Worm (Caenorhabditis elegans) whole organism, mixed stage, embryonic: Measurements from ENCODE around the gene F19G12.9.

Experiments used
- M03D4.4 ChIP-seq: sonication (generic microtip); optimal IDR thresholded peaks from 2 replicates; lab custom pipeline; 2017; ENCODE audit warnings: mild to moderate bottlenecking, missing genetic modification characterization, missing compliant biosample characterization
- bed-3 ChIP-seq: fragments of 200-800 bp; sonication (Bioruptor generic); optimal IDR thresholded peaks from 3 replicates; lab custom pipeline; 2018; ENCODE audit warnings: mild to moderate bottlenecking, missing genetic modification characterization, moderate library complexity, missing compliant biosample characterization
- blmp-1 ChIP-seq: fragments of 150-350 bp; optimal IDR thresholded peaks from 2 replicates; lab custom pipeline; 2014; ENCODE audit warnings: missing biosample characterization, missing genetic modification characterization
- ceh-39 ChIP-seq: fragments of 150-350 bp; optimal IDR thresholded peaks from 2 replicates; lab custom pipeline; 2014; ENCODE audit warnings: missing biosample characterization, missing genetic modification characterization
- ceh-43 ChIP-seq: fragments of 200-800 bp; sonication (Bioruptor generic); optimal IDR thresholded peaks from 2 replicates; lab custom pipeline; 2018; ENCODE audit warnings: mild to moderate bottlenecking, missing genetic modification characterization, moderate library complexity, missing compliant biosample characterization
- ceh-83 ChIP-seq: fragments of 200-800 bp; sonication (Bioruptor generic); optimal IDR thresholded peaks from 2 replicates; lab custom pipeline; 2018; ENCODE audit warnings: mild to moderate bottlenecking, missing genetic modification characterization, missing compliant biosample characterization
- ces-1 ChIP-seq: fragments of 150-350 bp; optimal IDR thresholded peaks from 2 replicates; lab custom pipeline; 2014; ENCODE audit warnings: missing biosample characterization, missing genetic modification reagents, missing genetic modification characterization
- cnd-1 ChIP-seq: fragments of 200-800 bp; sonication (Bioruptor generic); optimal IDR thresholded peaks from 2 replicates; lab custom pipeline; 2018; ENCODE audit warnings: mild to moderate bottlenecking, missing genetic modification characterization, missing compliant biosample characterization
- drap-1 ChIP-seq: fragments of 200-800 bp; sonication (Bioruptor generic); optimal IDR thresholded peaks from 3 replicates; lab custom pipeline; 2018; ENCODE audit warnings: mild to moderate bottlenecking, missing genetic modification characterization, missing compliant biosample characterization
- elt-1 ChIP-seq: sonication (generic microtip); optimal IDR thresholded peaks from 2 replicates; lab custom pipeline; 2017; ENCODE audit warnings: missing genetic modification characterization, mild to moderate bottlenecking, missing compliant biosample characterization, antibody characterized with exemption, moderate library complexity, borderline replicate concordance; ENCODE audit not compliant: insufficient read depth
- elt-3 ChIP-seq: fragments of 150-350 bp; optimal IDR thresholded peaks from 2 replicates; lab custom pipeline; 2014; ENCODE audit warnings: missing biosample characterization, missing genetic modification characterization
- flh-1 ChIP-seq: fragments of 200-800 bp; sonication (Bioruptor generic); optimal IDR thresholded peaks from 2 replicates; lab custom pipeline; 2018; ENCODE audit warnings: mild to moderate bottlenecking, missing genetic modification characterization, moderate library complexity, missing compliant biosample characterization
- ham-2 ChIP-seq: fragments of 200-800 bp; sonication (Bioruptor generic); optimal IDR thresholded peaks from 2 replicates; lab custom pipeline; 2018; ENCODE audit warnings: mild to moderate bottlenecking, missing genetic modification characterization, missing compliant biosample characterization
- hlh-1 ChIP-seq: fragments of 150-350 bp; optimal IDR thresholded peaks from 2 replicates; lab custom pipeline; 2014; ENCODE audit warnings: missing biosample characterization, missing genetic modification reagents, missing genetic modification characterization
- lin-13 ChIP-seq: fragments of 150-350 bp; optimal IDR thresholded peaks from 2 replicates; lab custom pipeline; 2014; ENCODE audit warnings: missing biosample characterization, missing genetic modification characterization
- lin-32 ChIP-seq: fragments of 200-800 bp; sonication (Bioruptor generic); optimal IDR thresholded peaks from 2 replicates; lab custom pipeline; 2018; ENCODE audit warnings: mild to moderate bottlenecking, missing genetic modification characterization, missing compliant biosample characterization
- lsy-2 ChIP-seq: fragments of 150-350 bp; optimal IDR thresholded peaks from 2 replicates; lab custom pipeline; 2014; ENCODE audit warnings: missing biosample characterization, missing genetic modification characterization
- mab-5 ChIP-seq: fragments of 150-350 bp; optimal IDR thresholded peaks from 2 replicates; lab custom pipeline; 2014; ENCODE audit warnings: missing biosample characterization, missing genetic modification characterization
- mep-1 ChIP-seq: fragments of 150-350 bp; optimal IDR thresholded peaks from 2 replicates; lab custom pipeline; 2017; ENCODE audit warnings: missing biosample characterization, missing genetic modification reagents, missing genetic modification characterization, inconsistent platforms
- mls-2 ChIP-seq: sonication (generic microtip); optimal IDR thresholded peaks from 2 replicates; lab custom pipeline; 2016; ENCODE audit warnings: mild to moderate bottlenecking, missing genetic modification characterization, moderate library complexity, missing compliant biosample characterization
- nhr-12 ChIP-seq: fragments of 150-350 bp; optimal IDR thresholded peaks from 2 replicates; lab custom pipeline; 2014; ENCODE audit warnings: missing biosample characterization, missing genetic modification characterization
- nhr-2 ChIP-seq: fragments of 150-350 bp; optimal IDR thresholded peaks from 2 replicates; lab custom pipeline; 2014; ENCODE audit warnings: missing biosample characterization, missing genetic modification characterization
- nhr-237 ChIP-seq: fragments of 150-350 bp; optimal IDR thresholded peaks from 2 replicates; lab custom pipeline; 2014; ENCODE audit warnings: missing biosample characterization, missing genetic modification characterization
- nhr-28 ChIP-seq: fragments of 150-350 bp; optimal IDR thresholded peaks from 2 replicates; lab custom pipeline; 2014; ENCODE audit warnings: missing biosample characterization, missing genetic modification characterization
- nhr-76 ChIP-seq: sonication (generic microtip); optimal IDR thresholded peaks from 2 replicates; lab custom pipeline; 2017; ENCODE audit warnings: missing biosample characterization, missing genetic modification characterization
- pha-4 ChIP-seq: fragments of 150-350 bp; optimal IDR thresholded peaks from 2 replicates; lab custom pipeline; 2018; ENCODE audit warnings: missing biosample characterization, missing genetic modification reagents, missing genetic modification characterization
- sem-2 ChIP-seq: fragments of 200-800 bp; sonication (Bioruptor generic); optimal IDR thresholded peaks from 2 replicates; lab custom pipeline; 2018; ENCODE audit warnings: mild to moderate bottlenecking, missing genetic modification characterization, missing compliant biosample characterization
- snpc-4 ChIP-seq: fragments of 150-350 bp; optimal IDR thresholded peaks from 2 replicates; lab custom pipeline; 2014; ENCODE audit warnings: missing biosample characterization, missing genetic modification characterization
- sptf-1 ChIP-seq: sonication (generic microtip); optimal IDR thresholded peaks from 2 replicates; lab custom pipeline; 2017; ENCODE audit warnings: mild to moderate bottlenecking, missing genetic modification characterization, moderate library complexity, missing compliant biosample characterization
- tbx-8 ChIP-seq: fragments of 200-800 bp; sonication (Bioruptor generic); optimal IDR thresholded peaks from 2 replicates; lab custom pipeline; 2018; ENCODE audit warnings: mild to moderate bottlenecking, missing genetic modification characterization, moderate library complexity, missing compliant biosample characterization
- unc-120 ChIP-seq: sonication (generic microtip); optimal IDR thresholded peaks from 2 replicates; lab custom pipeline; 2017; ENCODE audit warnings: missing genetic modification characterization, missing compliant biosample characterization; ENCODE audit not compliant: poor library complexity, severe bottlenecking
- unc-39 ChIP-seq: fragments of 150-350 bp; optimal IDR thresholded peaks from 2 replicates; lab custom pipeline; 2014; ENCODE audit warnings: missing biosample characterization, missing genetic modification characterization
- unc-62 ChIP-seq: fragments of 150-350 bp; optimal IDR thresholded peaks from 2 replicates; lab custom pipeline; 2014; ENCODE audit warnings: missing biosample characterization, missing genetic modification reagents, missing genetic modification characterization
- zip-8 ChIP-seq: fragments of 150-350 bp; optimal IDR thresholded peaks from 2 replicates; lab custom pipeline; 2014; ENCODE audit warnings: missing biosample characterization, missing genetic modification characterization
- ztf-11 ChIP-seq: fragments of 150-350 bp; optimal IDR thresholded peaks from 2 replicates; lab custom pipeline; 2014; ENCODE audit warnings: missing biosample characterization, missing genetic modification characterization

F19G12.9 gene

ce11 chrX:1419163-1419696 lies at the start of gene F19G12.9:
Gene F19G12.9 (plus strand): TSS chrX:1419213.
- TF ChIP-seq hlh-1 (tag; lab: Kevin White, UChicago) = no peak
- TF ChIP-seq nhr-2 (tag; lab: Kevin White, UChicago) = no peak
- TF ChIP-seq, all 35 proteins: peak for 0

ce11 chrX:1370736-1371281 lies 48.2 kb upstream of the F19G12.9 start, which contains the start of gene F56C3.7:
Gene F56C3.7 (minus strand): TSS chrX:1370786.
- TF ChIP-seq unc-120 (tag; lab: Kevin White, UChicago) = no peak
- TF ChIP-seq ceh-83 = no peak
- TF ChIP-seq drap-1 = no peak
- TF ChIP-seq lsy-2 = no peak
- no peak for TF ChIP-seq ceh-43
- no peak for TF ChIP-seq ham-2
- TF ChIP-seq nhr-12 (tag; lab: Kevin White, UChicago) = no peak
- no peak for TF ChIP-seq unc-39 (tag; lab: Kevin White, UChicago)
- no peak for TF ChIP-seq snpc-4 (tag; lab: Kevin White, UChicago)
- TF ChIP-seq bed-3 (GFP tag; lab: Kevin White, UChicago) = no peak
- TF ChIP-seq pha-4 (tag; lab: Kevin White, UChicago) = no peak
- no peak for TF ChIP-seq ztf-11 (tag; lab: Kevin White, UChicago)
- no peak for TF ChIP-seq sem-2

ce11 chrX:1371688-1372087 lies 47.3 kb upstream of the F19G12.9 start, which contains the start of gene fbxa-190:
Gene fbxa-190 (plus strand): TSS chrX:1372012.
- TF ChIP-seq zip-8 (tag; lab: Kevin White, UChicago) (no peak), nhr-28 (tag; lab: Kevin White, UChicago) (no peak), mab-5 (no peak), hlh-1 (tag; lab: Kevin White, UChicago) (no peak), nhr-12 (tag; lab: Kevin White, UChicago) (no peak), ceh-39 (tag; lab: Kevin White, UChicago) (no peak), lsy-2 (no peak), ham-2 (no peak), mls-2 (tag; lab: Kevin White, UChicago) (no peak), drap-1 (no peak), ceh-83 (no peak), M03D4.4 (tag; lab: Kevin White, UChicago) (no peak), mep-1 (no peak), flh-1 (GFP tag; lab: Kevin White, UChicago) (no peak), snpc-4 (tag; lab: Kevin White, UChicago) (no peak), blmp-1 (tag; lab: Kevin White, UChicago) (no peak), cnd-1 (tag; lab: Kevin White, UChicago) (no peak)
- TF ChIP-seq, all 35 proteins: peak for 0

ce11 chrX:1372464-1372863 lies 46.5 kb upstream of the F19G12.9 start:
- TF ChIP-seq ham-2 = no peak
- TF ChIP-seq nhr-2 (tag; lab: Kevin White, UChicago) = no peak
- no peak for TF ChIP-seq ceh-43
- TF ChIP-seq zip-8 (tag; lab: Kevin White, UChicago) = no peak
- TF ChIP-seq mls-2 (tag; lab: Kevin White, UChicago) = no peak
- no peak for TF ChIP-seq unc-120 (tag; lab: Kevin White, UChicago)
- TF ChIP-seq bed-3 (GFP tag; lab: Kevin White, UChicago) = no peak

- TF ChIP-seq elt-3 = peak; percentile 24
- TF ChIP-seq nhr-2 (tag; lab: Kevin White, UChicago) = no peak
- TF ChIP-seq nhr-28 (tag; lab: Kevin White, UChicago) = no peak
- peak; percentile 80 for TF ChIP-seq ham-2
- TF ChIP-seq ztf-11 (tag; lab: Kevin White, UChicago) = peak; percentile 14
- TF ChIP-seq lsy-2 = peak; percentile 6
- peak; percentile 42 for TF ChIP-seq nhr-76 (tag; lab: Kevin White, UChicago)
- TF ChIP-seq sem-2 = peak; percentile 81
- TF ChIP-seq M03D4.4 (tag; lab: Kevin White, UChicago) = peak; percentile 85
- TF ChIP-seq lin-32 = peak; percentile 89
- TF ChIP-seq snpc-4 (tag; lab: Kevin White, UChicago) = no peak
- peak; percentile 75 for TF ChIP-seq flh-1 (GFP tag; lab: Kevin White, UChicago)
- TF ChIP-seq mls-2 (tag; lab: Kevin White, UChicago) = peak; percentile 92
- no peak for TF ChIP-seq mep-1
- peak; percentile 4 for TF ChIP-seq ceh-39 (tag; lab: Kevin White, UChicago)
- TF ChIP-seq unc-39 (tag; lab: Kevin White, UChicago) = peak; percentile 14
- TF ChIP-seq blmp-1 (tag; lab: Kevin White, UChicago) = no peak
- no peak for TF ChIP-seq mab-5
- peak; percentile 55 for TF ChIP-seq hlh-1 (tag; lab: Kevin White, UChicago)
- peak; percentile 94 for TF ChIP-seq sptf-1 (tag; lab: Kevin White, UChicago)
- peak; percentile 36 for TF ChIP-seq pha-4 (tag; lab: Kevin White, UChicago)
- TF ChIP-seq bed-3 (GFP tag; lab: Kevin White, UChicago) = peak; percentile 78
- no peak for TF ChIP-seq elt-1 (tag; lab: Kevin White, UChicago)
- peak; percentile 48 for TF ChIP-seq unc-62 (GFP tag; lab: Kevin White, UChicago)
- peak; percentile 26 for TF ChIP-seq nhr-237 (tag; lab: Kevin White, UChicago)
- peak; percentile 94 for TF ChIP-seq drap-1
- peak; percentile 92 for TF ChIP-seq cnd-1 (tag; lab: Kevin White, UChicago)
- TF ChIP-seq tbx-8 (GFP tag; lab: Kevin White, UChicago) = peak; percentile 67
- no peak for TF ChIP-seq zip-8 (tag; lab: Kevin White, UChicago)
- TF ChIP-seq lin-13 (tag; lab: Kevin White, UChicago) = peak; percentile 14
- peak; percentile 85 for TF ChIP-seq unc-120 (tag; lab: Kevin White, UChicago)
- TF ChIP-seq ces-1 (GFP tag; lab: Kevin White, UChicago) = no peak
- no peak for TF ChIP-seq nhr-12 (tag; lab: Kevin White, UChicago)
- peak; percentile 89 for TF ChIP-seq ceh-83
- TF ChIP-seq ceh-43 = peak; percentile 80
Measured at ce11 chrX:1379391-1379790, 39.6 kb upstream of the F19G12.9 start.
